Fruit fly (Drosophila melanogaster) whole organism, pupa: ENCODE measurements around the gene eIF2Bbeta.

Experiments
- CG10348 ChIP-seq: fragments of 200-800 bp; sonication (Bioruptor generic); IDR thresholded peaks from 2 replicates; pipeline ENCODE4 v1.3.6; 2022; ENCODE audit warnings: missing biosample characterization, missing genetic modification characterization
- CG12605 ChIP-seq: fragments of 200-800 bp; sonication (Bioruptor generic); IDR thresholded peaks from 2 replicates; pipeline ENCODE4 v1.3.6; 2022; ENCODE audit warnings: missing biosample characterization, missing genetic modification characterization
- CG13204 ChIP-seq: fragments of 200-800 bp; sonication (Bioruptor generic); optimal IDR thresholded peaks from 2 replicates; lab custom pipeline; 2018; ENCODE audit warnings: missing biosample characterization, mild to moderate bottlenecking, missing genetic modification characterization, moderate library complexity
- CG14655 ChIP-seq: fragments of 200-800 bp; sonication (Bioruptor generic); optimal IDR thresholded peaks from 3 replicates; lab custom pipeline; 2017; ENCODE audit warnings: mild to moderate bottlenecking, missing biosample characterization, missing genetic modification reagents, missing genetic modification characterization
- CG15710 ChIP-seq: fragments of 200-800 bp; sonication (Bioruptor generic); optimal IDR thresholded peaks from 2 replicates; lab custom pipeline; 2018; ENCODE audit warnings: missing biosample characterization, mild to moderate bottlenecking, missing genetic modification characterization, moderate library complexity
- CG17806 ChIP-seq: fragments of 200-800 bp; sonication (Bioruptor generic); optimal IDR thresholded peaks from 2 replicates; lab custom pipeline; 2018; ENCODE audit warnings: missing biosample characterization, mild to moderate bottlenecking, missing genetic modification characterization, moderate library complexity
- CG32121 ChIP-seq: fragments of 200-800 bp; sonication (Bioruptor generic); IDR thresholded peaks from 2 replicates; pipeline ENCODE4 v1.3.6; 2022; ENCODE audit warnings: missing biosample characterization, missing genetic modification characterization
- CG34367 ChIP-seq: fragments of 200-800 bp; sonication (Bioruptor generic); optimal IDR thresholded peaks from 2 replicates; lab custom pipeline; 2018; ENCODE audit warnings: missing biosample characterization, mild to moderate bottlenecking, missing genetic modification characterization
- CG4496 ChIP-seq: fragments of 200-800 bp; sonication (Bioruptor generic); IDR thresholded peaks from 3 replicates; pipeline ENCODE4 v1.3.6; 2022; ENCODE audit warnings: missing biosample characterization, missing genetic modification characterization
- CG8159 ChIP-seq: fragments of 200-800 bp; sonication (Bioruptor generic); optimal IDR thresholded peaks from 3 replicates; lab custom pipeline; 2018; ENCODE audit warnings: missing biosample characterization, mild to moderate bottlenecking, missing genetic modification characterization, moderate library complexity
- CG8301 ChIP-seq: fragments of 200-800 bp; sonication (Bioruptor generic); optimal IDR thresholded peaks from 2 replicates; lab custom pipeline; 2018; ENCODE audit warnings: missing biosample characterization, mild to moderate bottlenecking, missing genetic modification characterization
- CG9948 ChIP-seq: fragments of 200-800 bp; sonication (Bioruptor generic); optimal IDR thresholded peaks from 2 replicates; lab custom pipeline; 2018; ENCODE audit warnings: missing biosample characterization, mild to moderate bottlenecking, missing genetic modification characterization, moderate library complexity
- D1 ChIP-seq: fragments of 200-800 bp; sonication (Bioruptor generic); optimal IDR thresholded peaks from 2 replicates; lab custom pipeline; 2018; ENCODE audit warnings: missing biosample characterization, mild to moderate bottlenecking, missing genetic modification characterization, moderate library complexity
- EcR ChIP-seq: fragments of 200-800 bp; sonication (Bioruptor generic); optimal IDR thresholded peaks from 3 replicates; lab custom pipeline; 2019; ENCODE audit warnings: missing biosample characterization, missing genetic modification characterization, mild to moderate bottlenecking, moderate library complexity, missing genetic modification reagents
- Ets98B ChIP-seq: fragments of 200-800 bp; sonication (Bioruptor generic); IDR thresholded peaks from 2 replicates; pipeline ENCODE4 v1.3.6; 2022; ENCODE audit warnings: missing biosample characterization, missing genetic modification characterization
- Pif1A ChIP-seq: fragments of 200-800 bp; sonication (Bioruptor generic); optimal IDR thresholded peaks from 3 replicates; lab custom pipeline; 2016; ENCODE audit warnings: missing biosample characterization, missing genetic modification characterization
- Pif1B ChIP-seq: fragments of 200-800 bp; sonication (Bioruptor generic); optimal IDR thresholded peaks from 3 replicates; lab custom pipeline; 2016; ENCODE audit warnings: missing biosample characterization, missing genetic modification characterization
- Snoo ChIP-seq: fragments of 200-800 bp; sonication (Bioruptor generic); optimal IDR thresholded peaks from 3 replicates; lab custom pipeline; 2017; ENCODE audit warnings: missing biosample characterization, mild to moderate bottlenecking, missing genetic modification characterization, inconsistent platforms
- fd96Ca ChIP-seq: fragments of 200-800 bp; sonication (Bioruptor generic); IDR thresholded peaks from 3 replicates; pipeline ENCODE4 v1.3.6; 2022; ENCODE audit warnings: missing biosample characterization, missing genetic modification characterization
- gl ChIP-seq: fragments of 200-800 bp; sonication (Bioruptor generic); optimal IDR thresholded peaks from 2 replicates; lab custom pipeline; 2018; ENCODE audit warnings: missing biosample characterization, mild to moderate bottlenecking, missing genetic modification characterization
- rn ChIP-seq: fragments of 200-800 bp; sonication (Bioruptor generic); IDR thresholded peaks from 2 replicates; pipeline ENCODE4 v1.3.6; 2022; ENCODE audit warnings: missing biosample characterization, missing genetic modification characterization

eIF2Bbeta gene

DNA sequence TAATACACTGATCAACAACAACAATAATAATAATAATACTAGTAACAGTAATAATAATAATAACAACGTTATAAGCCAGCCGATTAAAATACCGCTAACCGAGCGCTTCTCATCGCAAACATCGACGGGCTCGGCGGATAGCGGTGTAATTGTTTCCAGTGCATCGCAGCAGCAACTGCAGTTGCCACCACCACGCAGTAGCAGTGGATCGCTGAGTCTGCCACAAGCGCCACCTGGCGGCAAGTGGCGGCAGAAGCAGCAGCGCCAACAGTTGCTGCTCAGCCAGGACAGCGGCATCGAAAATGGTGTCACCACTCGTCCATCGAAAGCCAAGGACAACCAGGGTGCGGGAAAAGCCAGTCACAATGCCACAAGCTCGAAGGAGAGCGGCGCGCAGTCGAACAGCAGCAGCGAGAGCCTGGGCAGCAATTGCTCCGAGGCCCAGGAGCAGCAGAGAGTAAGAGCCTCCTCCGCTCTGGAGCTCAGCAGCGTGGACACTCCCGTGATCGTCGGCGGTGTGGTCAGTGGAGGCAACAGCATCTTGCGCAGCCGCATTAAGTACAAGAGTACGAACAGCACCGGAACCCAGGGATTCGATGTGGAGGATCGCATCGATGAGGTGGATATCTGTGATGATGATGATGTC, 44.8 kb upstream of the eIF2Bbeta start:
- TF ChIP-seq CG34367 (tag; lab: Kevin White, UChicago) (no peak), CG4496 (GFP tag; lab: Robert Waterston, UW) (0 out of 3 replicates have a peak, but pooled peaks have one; percentile 54), CG10348 (no peak), CG13204 (GFP tag; lab: Kevin White, UChicago) (peak; percentile 16), CG12605 (GFP tag; lab: Robert Waterston, UW) (0 out of 2 replicates have a peak, but pooled peaks have one; percentile 22), CG14655 (GFP tag; lab: Kevin White, UChicago) (peak; percentile 54), CG15710 (tag; lab: Kevin White, UChicago) (no peak), gl (tag; lab: Kevin White, UChicago) (no peak), EcR (GFP tag; lab: Kevin White, UChicago) (no peak), fd96Ca (GFP tag; lab: Robert Waterston, UW) (peak; percentile 49; the same call in 1 of the 3 replicates), Ets98B (peak; percentile 48), Pif1B (GFP tag; lab: Kevin White, UChicago) (peak; percentile 13), D1 (no peak), Pif1A (GFP tag; lab: Kevin White, UChicago) (no peak), CG8301 (tag; lab: Kevin White, UChicago) (peak; percentile 35), CG9948 (peak; percentile 16), CG17806 (tag; lab: Kevin White, UChicago) (peak; percentile 21), Snoo (tag; lab: Kevin White, UChicago) (peak; percentile 16), CG8159 (tag; lab: Kevin White, UChicago) (no peak), rn (GFP tag; lab: Robert Waterston, UW) (0 out of 2 replicates have a peak, but pooled peaks have one; percentile 8)
- TF ChIP-seq, all 21 proteins: peak for 12

- TF ChIP-seq CG32121, result no peak
- peak; percentile 66 for TF ChIP-seq EcR (GFP tag; lab: Kevin White, UChicago)
- 0 out of 2 replicates have a peak, but pooled peaks have one; percentile 11 for TF ChIP-seq Ets98B
- TF ChIP-seq gl (tag; lab: Kevin White, UChicago), result no peak
- TF ChIP-seq, all 21 proteins: peak for 2
These were observed 42.6 kb upstream of the eIF2Bbeta start for dm6 chrX:2661758-2662157.

DNA sequence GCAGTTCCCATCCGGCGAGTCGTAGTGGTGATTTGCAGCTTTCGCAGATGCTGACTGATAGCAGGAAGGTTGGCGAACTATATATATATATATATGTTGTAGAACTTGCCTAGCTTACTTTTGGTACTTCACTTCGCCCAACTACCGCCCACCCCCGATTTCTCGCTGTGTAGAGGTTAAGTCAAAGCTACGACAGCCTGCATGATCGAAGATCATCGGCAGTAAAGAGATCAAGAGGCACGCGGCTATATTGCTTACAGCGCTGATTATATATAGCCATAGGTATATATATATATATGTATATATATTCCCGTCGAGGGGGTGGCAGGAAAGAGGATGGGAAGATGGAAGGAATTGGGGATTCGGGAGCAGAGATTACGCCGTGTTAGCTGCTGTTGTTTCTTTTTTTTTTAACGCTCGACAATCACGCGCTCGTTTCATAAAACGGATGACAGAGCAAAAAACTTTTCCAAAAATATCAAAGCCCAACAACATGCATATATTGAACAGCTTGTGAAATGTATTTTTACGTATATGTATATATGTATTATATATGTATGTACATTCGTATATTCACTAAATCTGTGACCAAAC, 41.7 kb upstream of the eIF2Bbeta start:
- TF ChIP-seq Ets98B (no peak), gl (tag; lab: Kevin White, UChicago) (no peak), CG8159 (tag; lab: Kevin White, UChicago) (no peak), CG17806 (tag; lab: Kevin White, UChicago) (no peak), CG4496 (GFP tag; lab: Robert Waterston, UW) (no peak), CG34367 (tag; lab: Kevin White, UChicago) (no peak), CG9948 (no peak), CG15710 (tag; lab: Kevin White, UChicago) (no peak), Pif1A (GFP tag; lab: Kevin White, UChicago) (no peak), CG12605 (GFP tag; lab: Robert Waterston, UW) (no peak), CG32121 (no peak), CG10348 (no peak), Pif1B (GFP tag; lab: Kevin White, UChicago) (no peak), CG14655 (GFP tag; lab: Kevin White, UChicago) (no peak), rn (GFP tag; lab: Robert Waterston, UW) (no peak)

dm6 chrX:2663416-2663815, 41.0 kb upstream of the eIF2Bbeta start:
- TF ChIP-seq Pif1B (GFP tag; lab: Kevin White, UChicago) (no peak), CG12605 (GFP tag; lab: Robert Waterston, UW) (no peak), CG4496 (GFP tag; lab: Robert Waterston, UW) (no peak), CG14655 (GFP tag; lab: Kevin White, UChicago) (no peak), fd96Ca (GFP tag; lab: Robert Waterston, UW) (no peak), CG15710 (tag; lab: Kevin White, UChicago) (no peak), EcR (GFP tag; lab: Kevin White, UChicago) (no peak)

DNA sequence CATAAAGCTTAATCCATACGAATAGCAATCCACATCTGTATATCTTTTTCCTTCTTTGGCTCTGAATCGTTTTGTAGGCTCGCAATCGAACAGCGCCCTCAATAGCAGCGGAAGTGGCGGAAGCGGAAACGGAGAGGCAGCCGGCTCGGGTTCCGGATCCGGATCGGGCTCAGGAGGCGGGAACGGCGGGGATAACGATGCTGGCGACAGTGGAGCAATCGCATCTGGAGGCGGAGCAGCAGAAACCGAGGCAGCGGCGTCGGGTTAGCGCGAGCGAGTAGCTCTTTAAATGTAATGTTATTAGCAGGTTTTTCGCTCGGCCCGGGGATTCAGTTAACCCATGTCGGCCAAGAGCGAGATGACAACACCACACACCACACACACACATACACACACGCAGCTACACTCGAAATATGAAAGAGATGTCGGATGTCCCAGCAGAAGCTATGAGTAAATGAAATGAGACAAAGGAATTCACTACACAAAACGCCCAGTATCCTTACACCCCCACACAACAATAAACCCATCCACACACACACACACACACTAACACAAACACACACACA, 27.3 kb upstream of the eIF2Bbeta start:
- TF ChIP-seq CG4496 (GFP tag; lab: Robert Waterston, UW) (peak; percentile 59; the same call in 2 of the 3 replicates), CG15710 (tag; lab: Kevin White, UChicago) (no peak)

DNA sequence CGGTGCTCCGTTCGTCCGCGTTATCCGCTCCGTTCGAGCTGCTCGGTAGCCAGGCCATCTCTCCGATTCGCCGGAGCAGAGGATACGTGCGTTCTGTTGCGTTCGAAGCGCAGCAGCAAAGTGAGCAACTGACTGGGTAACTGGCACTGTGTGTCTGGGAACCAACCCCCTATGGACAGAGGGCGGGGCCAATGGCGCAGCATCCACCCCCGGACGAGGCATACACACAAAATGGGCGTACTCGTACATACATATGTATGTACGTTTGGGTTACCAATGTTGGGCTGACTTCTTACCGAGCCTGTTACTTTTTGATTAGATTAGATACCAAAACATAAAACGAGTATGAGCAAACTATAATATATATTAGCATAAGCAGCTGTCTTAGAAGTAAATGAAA, 22.8 kb upstream of the eIF2Bbeta start, which contains the start of gene HLH3B:
Gene HLH3B (minus strand): TSS at position 123 of the 400 bp plus-strand sequence.
- TF ChIP-seq Pif1B (GFP tag; lab: Kevin White, UChicago) (no peak), Ets98B (no peak), CG15710 (tag; lab: Kevin White, UChicago) (no peak), CG8159 (tag; lab: Kevin White, UChicago) (no peak), CG13204 (GFP tag; lab: Kevin White, UChicago) (no peak), gl (tag; lab: Kevin White, UChicago) (no peak), CG9948 (no peak)
